Fruit fly (Drosophila melanogaster) whole organism, wandering third instar larva: Measurements from ENCODE around the gene cact.
A peak's percentile ranks its signal among the peaks of the same experiment; 100 is the strongest.

Experiments
- Abd-B ChIP-seq: fragments of >200 bp; optimal IDR thresholded peaks from 2 replicates; lab custom pipeline; 2017; ENCODE audit warnings: missing biosample characterization, missing genetic modification characterization
- CG32264 ChIP-seq: fragments of 200-800 bp; sonication (Bioruptor generic); optimal IDR thresholded peaks from 2 replicates; lab custom pipeline; 2016; ENCODE audit warnings: missing biosample characterization, missing genetic modification characterization
- CG9705 ChIP-seq: fragments of 200-800 bp; sonication (Bioruptor generic); optimal IDR thresholded peaks from 2 replicates; lab custom pipeline; 2018; ENCODE audit warnings: missing biosample characterization, mild to moderate bottlenecking, missing genetic modification characterization
- CrebA ChIP-seq: fragments of 200-800 bp; sonication (Bioruptor generic); optimal IDR thresholded peaks from 2 replicates; lab custom pipeline; 2016; ENCODE audit warnings: missing biosample characterization, mild to moderate bottlenecking, missing genetic modification characterization, borderline replicate concordance
- Dfd ChIP-seq: fragments of >200 bp; optimal IDR thresholded peaks from 2 replicates; lab custom pipeline; 2017; ENCODE audit warnings: missing biosample characterization, missing genetic modification characterization
- Dif ChIP-seq: fragments of 200-275, 200-300 bp; sonication (Bioruptor generic); optimal IDR thresholded peaks from 2 replicates; lab custom pipeline; 2018; ENCODE audit warnings: missing biosample characterization, missing genetic modification characterization; ENCODE audit not compliant: partially characterized antibody
- GATAd ChIP-seq: sonication (Bioruptor generic); optimal IDR thresholded peaks from 2 replicates; lab custom pipeline; 2016; ENCODE audit warnings: missing biosample characterization, missing genetic modification characterization
- HLH106 ChIP-seq: fragments of 200-800 bp; optimal IDR thresholded peaks from 3 replicates; lab custom pipeline; 2019; ENCODE audit warnings: missing biosample characterization, mild to moderate bottlenecking, missing genetic modification characterization, moderate library complexity
- Hnf4 ChIP-seq: fragments of 200-800 bp; sonication (Bioruptor generic); optimal IDR thresholded peaks from 2 replicates; lab custom pipeline; 2016; ENCODE audit warnings: missing biosample characterization, mild to moderate bottlenecking, missing genetic modification characterization
- Hr78 ChIP-seq: fragments of >200 bp; optimal IDR thresholded peaks from 2 replicates; lab custom pipeline; 2017; ENCODE audit warnings: missing biosample characterization, missing genetic modification characterization
- Hr83 ChIP-seq: fragments of 200-300 bp; sonication (Bioruptor generic); optimal IDR thresholded peaks from 2 replicates; lab custom pipeline; 2016; ENCODE audit warnings: missing biosample characterization, mild to moderate bottlenecking, missing genetic modification characterization, moderate library complexity; ENCODE audit not compliant: poor library complexity, severe bottlenecking
- Jra ChIP-seq: sonication (Bioruptor generic); optimal IDR thresholded peaks from 2 replicates; lab custom pipeline; 2016; ENCODE audit warnings: missing biosample characterization, missing genetic modification characterization
- Mio ChIP-seq: sonication (Bioruptor generic); optimal IDR thresholded peaks from 2 replicates; lab custom pipeline; 2016; ENCODE audit warnings: missing biosample characterization, missing genetic modification characterization
- Myc ChIP-seq: fragments of >200 bp; optimal IDR thresholded peaks from 2 replicates; lab custom pipeline; 2017
- N ChIP-seq: fragments of >200 bp; optimal IDR thresholded peaks from 2 replicates; lab custom pipeline; 2018; ENCODE audit warnings: missing biosample characterization, missing external identifiers, missing genetic modification characterization
- OdsH ChIP-seq: fragments of 200-800 bp; sonication (Bioruptor generic); optimal IDR thresholded peaks from 2 replicates; lab custom pipeline; 2016; ENCODE audit warnings: missing biosample characterization, mild to moderate bottlenecking, missing genetic modification characterization
- Rel ChIP-seq, 2 experiments: fragments of 200-800 bp; sonication (Bioruptor generic) in 1 of 2; optimal IDR thresholded peaks; 2 replicates in 1 of 2; 3 replicates in 1 of 2; lab custom pipeline; 2016 to 2019; ENCODE audit warnings: mild to moderate bottlenecking in 2 of 2, missing biosample characterization in 2 of 2, missing genetic modification characterization in 2 of 2, moderate library complexity in 1 of 2
- Sp1 ChIP-seq: fragments of 200-800 bp; sonication (Bioruptor generic); optimal IDR thresholded peaks from 3 replicates; lab custom pipeline; 2019; ENCODE audit warnings: missing biosample characterization, mild to moderate bottlenecking, missing genetic modification characterization, moderate library complexity
- Vsx2 ChIP-seq: fragments of 200-300, 225-300 bp; sonication (Bioruptor generic); optimal IDR thresholded peaks from 2 replicates; lab custom pipeline; 2018; ENCODE audit warnings: missing biosample characterization, missing genetic modification characterization; ENCODE audit not compliant: partially characterized antibody
- br ChIP-seq: fragments of 200-800 bp; sonication (Bioruptor generic); optimal IDR thresholded peaks from 2 replicates; lab custom pipeline; 2016; ENCODE audit warnings: missing biosample characterization, missing genetic modification characterization
- brk ChIP-seq: fragments of 200-800 bp; sonication (Bioruptor generic); optimal IDR thresholded peaks from 2 replicates; lab custom pipeline; 2016; ENCODE audit warnings: missing biosample characterization, mild to moderate bottlenecking, missing genetic modification characterization
- dl ChIP-seq, 2 experiments: fragments of 175-275, 200-275 bp in 1 of 2; fragments of 200-275 bp in 1 of 2; sonication (Bioruptor generic); optimal IDR thresholded peaks; lab custom pipeline; 2018; ENCODE audit warnings: mild to moderate bottlenecking in 2 of 2, missing biosample characterization in 2 of 2, missing genetic modification characterization in 2 of 2, moderate library complexity in 2 of 2; ENCODE audit not compliant: partially characterized antibody in 2 of 2, insufficient read depth in 1 of 2
- dmrt93B ChIP-seq: fragments of 200-800 bp; sonication (Bioruptor generic); optimal IDR thresholded peaks from 2 replicates; lab custom pipeline; 2018; ENCODE audit warnings: missing biosample characterization, mild to moderate bottlenecking, missing genetic modification characterization
- dsf ChIP-seq: sonication (Bioruptor generic); optimal IDR thresholded peaks from 2 replicates; lab custom pipeline; 2016; ENCODE audit warnings: missing biosample characterization, missing genetic modification characterization, borderline replicate concordance
- ey ChIP-seq: fragments of 200-800 bp; sonication (Bioruptor generic); optimal IDR thresholded peaks from 2 replicates; lab custom pipeline; 2016; ENCODE audit warnings: missing biosample characterization, missing genetic modification characterization
- foxo ChIP-seq, 2 experiments: fragments of 200-800 bp; sonication (Bioruptor generic); optimal IDR thresholded peaks; 2 replicates in 1 of 2; 3 replicates in 1 of 2; lab custom pipeline; 2016 to 2017; ENCODE audit warnings: missing biosample characterization in 2 of 2, missing genetic modification characterization in 2 of 2
- fru ChIP-seq: fragments of 200-800 bp; sonication (Bioruptor generic); optimal IDR thresholded peaks from 3 replicates; lab custom pipeline; 2016; ENCODE audit warnings: missing biosample characterization, mild to moderate bottlenecking, missing genetic modification characterization
- h ChIP-seq: fragments of 200-800 bp; sonication (Bioruptor generic); optimal IDR thresholded peaks from 3 replicates; lab custom pipeline; 2016; ENCODE audit warnings: missing biosample characterization, mild to moderate bottlenecking, missing genetic modification characterization
- jim ChIP-seq: fragments of 175-275, 200-325 bp; sonication (Bioruptor generic); optimal IDR thresholded peaks from 2 replicates; lab custom pipeline; 2016; ENCODE audit warnings: missing biosample characterization, mild to moderate bottlenecking, missing genetic modification characterization
- lola ChIP-seq: fragments of >200 bp; optimal IDR thresholded peaks from 2 replicates; lab custom pipeline; 2017; ENCODE audit warnings: missing biosample characterization, missing genetic modification characterization
- pan ChIP-seq: fragments of >200 bp; optimal IDR thresholded peaks from 2 replicates; lab custom pipeline; 2017
- psq ChIP-seq: fragments of 200-800 bp; sonication (Bioruptor generic); optimal IDR thresholded peaks from 3 replicates; lab custom pipeline; 2017; ENCODE audit warnings: missing biosample characterization, mild to moderate bottlenecking, missing genetic modification characterization, moderate library complexity
- rgr ChIP-seq: fragments of 200-800 bp; sonication (Bioruptor generic); optimal IDR thresholded peaks from 3 replicates; lab custom pipeline; 2016; ENCODE audit warnings: missing biosample characterization, mild to moderate bottlenecking, missing genetic modification characterization
- sage ChIP-seq: fragments of 200-800 bp; sonication (Bioruptor generic); optimal IDR thresholded peaks from 2 replicates; lab custom pipeline; 2016; ENCODE audit warnings: missing biosample characterization, mild to moderate bottlenecking, missing genetic modification characterization
- sv ChIP-seq: fragments of 200-800 bp; sonication (Bioruptor generic); optimal IDR thresholded peaks from 3 replicates; lab custom pipeline; 2016; ENCODE audit warnings: missing biosample characterization, missing genetic modification characterization
- tai ChIP-seq: sonication (Bioruptor generic); optimal IDR thresholded peaks from 2 replicates; lab custom pipeline; 2016; ENCODE audit warnings: missing biosample characterization, missing genetic modification characterization
- usp ChIP-seq: fragments of >200 bp; optimal IDR thresholded peaks from 2 replicates; lab custom pipeline; 2017; ENCODE audit warnings: missing biosample characterization, missing genetic modification characterization
- woc ChIP-seq: sonication (Bioruptor generic); optimal IDR thresholded peaks from 2 replicates; lab custom pipeline; 2016; ENCODE audit warnings: missing biosample characterization, mild to moderate bottlenecking, missing genetic modification characterization

The cact gene

DNA sequence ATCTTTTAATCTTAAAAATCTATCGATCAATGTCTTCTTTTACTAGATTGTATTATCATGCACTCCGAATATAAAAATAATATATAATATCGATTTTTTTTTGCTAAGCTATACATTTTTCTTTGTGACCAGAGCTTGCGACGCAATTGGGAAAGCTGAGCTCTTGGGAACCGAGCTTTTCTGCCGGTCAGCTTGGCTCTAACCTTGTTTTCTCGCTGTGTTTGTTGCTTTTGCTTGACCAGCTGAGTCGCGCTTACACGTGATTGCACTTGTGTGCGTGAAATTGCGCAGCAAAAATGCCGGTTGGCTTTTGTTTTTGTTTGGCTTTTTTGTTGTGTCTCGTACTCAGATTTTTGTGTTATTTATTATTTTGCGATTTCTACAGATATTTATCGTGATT lies 52.6 kb downstream of the cact start:
- TF ChIP-seq brk (GFP tag; lab: Kevin White, UChicago), result no peak
- TF ChIP-seq Rel (GFP tag; optimal IDR thresholded peaks at IDR 0.05; lab: Kevin White, UChicago), result no peak
- TF ChIP-seq Rel (tag; optimal IDR thresholded peaks at IDR 0.05; lab: Kevin White, UChicago), result peak; percentile 5

- TF ChIP-seq sage (GFP tag; lab: Kevin White, UChicago) (peak; percentile 40), Jra (GFP tag; lab: Kevin White, UChicago) (peak; percentile 36), Hnf4 (GFP tag; lab: Kevin White, UChicago) (peak; percentile 64), HLH106 (tag; lab: Kevin White, UChicago) (peak; percentile 22), dmrt93B (GFP tag; lab: Kevin White, UChicago) (peak; percentile 18), woc (GFP tag; lab: Kevin White, UChicago) (no peak), pan (no peak), CG9705 (no peak), dl (GFP tag; optimal IDR thresholded peaks at IDR 0.05; lab: Kevin White, UChicago; ENCODE audit: insufficient read depth in 1 of 2, partially characterized antibody in 2 of 2) (no peak), brk (GFP tag; lab: Kevin White, UChicago) (peak; percentile 65), foxo (GFP tag; optimal IDR thresholded peaks at IDR 0.05; lab: Kevin White, UChicago) (peak in 1 of 2 experiments; percentile 10), psq (GFP tag; lab: Kevin White, UChicago) (peak; percentile 13), dsf (GFP tag; lab: Kevin White, UChicago) (no peak), Mio (no peak), Hr83 (GFP tag; lab: Kevin White, UChicago) (peak; percentile 81), Dif (GFP tag; lab: Kevin White, UChicago) (no peak), br (peak; percentile 67), h (peak; percentile 86), Abd-B (GFP tag; lab: Kevin White, UChicago) (no peak), CrebA (GFP tag; lab: Kevin White, UChicago) (peak; percentile 26), Vsx2 (GFP tag; lab: Kevin White, UChicago) (no peak), OdsH (GFP tag; lab: Kevin White, UChicago) (peak; percentile 57), Rel (GFP tag; optimal IDR thresholded peaks at IDR 0.05; lab: Kevin White, UChicago) (no peak), Rel (tag; optimal IDR thresholded peaks at IDR 0.05; lab: Kevin White, UChicago) (peak; percentile 73), CG32264 (GFP tag; lab: Kevin White, UChicago) (peak; percentile 42), jim (GFP tag; lab: Kevin White, UChicago) (peak; percentile 63), usp (GFP tag; lab: Kevin White, UChicago) (no peak), rgr (peak; percentile 67), Sp1 (GFP tag; lab: Kevin White, UChicago) (peak; percentile 14), Myc (no peak), fru (GFP tag; lab: Kevin White, UChicago) (peak; percentile 48), tai (GFP tag; lab: Kevin White, UChicago) (peak; percentile 67), ey (peak; percentile 31), lola (GFP tag; lab: Kevin White, UChicago) (no peak)
- TF ChIP-seq, all 38 proteins: peak for 21
Measured at dm6 chr2L:16272730-16273129, 53.3 kb downstream of the cact start.

DNA sequence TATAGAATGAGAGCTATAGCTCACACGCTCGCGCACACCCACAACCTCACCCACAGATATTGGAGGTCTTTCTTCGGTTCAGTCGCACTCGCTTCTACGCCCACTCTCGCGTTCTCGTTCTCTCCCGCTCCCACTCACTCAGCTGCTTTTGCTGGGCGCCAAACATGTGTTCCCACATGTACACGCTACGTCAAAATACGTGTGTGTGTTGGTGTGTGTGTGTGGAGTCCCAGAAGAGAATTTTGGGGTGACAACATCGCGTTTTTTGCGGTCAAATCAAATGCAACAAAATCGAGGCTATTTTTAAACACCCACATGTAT lies 54.6 kb downstream of the cact start:
- TF ChIP-seq brk (GFP tag; lab: Kevin White, UChicago) (no peak), Hr83 (GFP tag; lab: Kevin White, UChicago) (peak; percentile 52), Dfd (GFP tag; lab: Kevin White, UChicago) (no peak), woc (GFP tag; lab: Kevin White, UChicago) (no peak), Abd-B (GFP tag; lab: Kevin White, UChicago) (no peak), pan (no peak), lola (GFP tag; lab: Kevin White, UChicago) (no peak), rgr (no peak), usp (GFP tag; lab: Kevin White, UChicago) (no peak), OdsH (GFP tag; lab: Kevin White, UChicago) (no peak), br (no peak), dmrt93B (GFP tag; lab: Kevin White, UChicago) (no peak), sage (GFP tag; lab: Kevin White, UChicago) (no peak), Mio (no peak), dsf (GFP tag; lab: Kevin White, UChicago) (no peak), fru (GFP tag; lab: Kevin White, UChicago) (no peak), Jra (GFP tag; lab: Kevin White, UChicago) (no peak), Hnf4 (GFP tag; lab: Kevin White, UChicago) (no peak), CrebA (GFP tag; lab: Kevin White, UChicago) (peak; percentile 31), Rel (GFP tag; optimal IDR thresholded peaks at IDR 0.05; lab: Kevin White, UChicago) (no peak), Rel (tag; optimal IDR thresholded peaks at IDR 0.05; lab: Kevin White, UChicago) (peak; percentile 81), jim (GFP tag; lab: Kevin White, UChicago) (no peak), CG32264 (GFP tag; lab: Kevin White, UChicago) (no peak), tai (GFP tag; lab: Kevin White, UChicago) (no peak), psq (GFP tag; lab: Kevin White, UChicago) (no peak), h (no peak), sv (no peak), GATAd (no peak), Hr78 (GFP tag; lab: Kevin White, UChicago) (no peak), HLH106 (tag; lab: Kevin White, UChicago) (no peak), Vsx2 (GFP tag; lab: Kevin White, UChicago) (no peak), N (GFP tag; lab: Kevin White, UChicago) (no peak), CG9705 (no peak), foxo (GFP tag; optimal IDR thresholded peaks at IDR 0.05; lab: Kevin White, UChicago) (no peak), ey (no peak), dl (GFP tag; optimal IDR thresholded peaks at IDR 0.05; lab: Kevin White, UChicago; ENCODE audit: insufficient read depth in 1 of 2, partially characterized antibody in 2 of 2) (peak; percentile 65 to 85), Dif (GFP tag; lab: Kevin White, UChicago) (peak; percentile 89), Myc (no peak), Sp1 (GFP tag; lab: Kevin White, UChicago) (no peak)
- TF ChIP-seq, all 38 proteins: peak for 5
